Worm (Caenorhabditis elegans) whole organism, late embryonic: ENCODE measurements around the gene Y43F8B.2.

ENCODE experiments used
- C08G9.2 ChIP-seq: sonication (generic microtip); optimal IDR thresholded peaks from 2 replicates; lab custom pipeline; 2016; ENCODE audit warnings: mild to moderate bottlenecking, missing genetic modification characterization, moderate library complexity, missing compliant biosample characterization
- F13H6.1 ChIP-seq: sonication (generic microtip); optimal IDR thresholded peaks from 2 replicates; lab custom pipeline; 2016; ENCODE audit warnings: missing genetic modification characterization, missing compliant biosample characterization
- K02D7.2 ChIP-seq: sonication (generic microtip); optimal IDR thresholded peaks from 2 replicates; lab custom pipeline; 2017; ENCODE audit warnings: mild to moderate bottlenecking, missing genetic modification characterization, missing compliant biosample characterization
- K09A11.1 ChIP-seq: sonication (generic microtip); optimal IDR thresholded peaks from 2 replicates; lab custom pipeline; 2017; ENCODE audit warnings: antibody characterized with exemption, mild to moderate bottlenecking, missing genetic modification characterization, missing compliant biosample characterization; ENCODE audit not compliant: insufficient read depth
- ama-1 ChIP-seq: fragments of 150-350 bp; optimal IDR thresholded peaks from 2 replicates; lab custom pipeline; 2014
- ceh-14 ChIP-seq: sonication (generic microtip); optimal IDR thresholded peaks from 2 replicates; lab custom pipeline; 2016; ENCODE audit warnings: missing genotype, missing genetic modification characterization, missing compliant biosample characterization
- ceh-19 ChIP-seq: fragments of 200-800 bp; sonication (Bioruptor generic); optimal IDR thresholded peaks from 2 replicates; lab custom pipeline; 2018; ENCODE audit warnings: mild to moderate bottlenecking, missing genetic modification characterization, missing compliant biosample characterization
- ceh-22 ChIP-seq: sonication (generic microtip); optimal IDR thresholded peaks from 2 replicates; lab custom pipeline; 2017; ENCODE audit warnings: missing biosample characterization, missing genetic modification characterization
- ceh-30 ChIP-seq: fragments of 150-350 bp; optimal IDR thresholded peaks from 2 replicates; lab custom pipeline; 2014; ENCODE audit warnings: missing biosample characterization, missing genetic modification characterization
- ceh-31 ChIP-seq: sonication (generic microtip); optimal IDR thresholded peaks from 2 replicates; lab custom pipeline; 2016; ENCODE audit warnings: missing genetic modification characterization, missing compliant biosample characterization
- ceh-34 ChIP-seq: sonication (generic microtip); optimal IDR thresholded peaks from 2 replicates; lab custom pipeline; 2016; ENCODE audit warnings: mild to moderate bottlenecking, missing genetic modification characterization, missing compliant biosample characterization
- ceh-6 ChIP-seq: fragments of 200-800 bp; sonication (Bioruptor generic); optimal IDR thresholded peaks from 2 replicates; lab custom pipeline; 2018; ENCODE audit warnings: mild to moderate bottlenecking, missing genetic modification characterization, missing compliant biosample characterization
- che-1 ChIP-seq: sonication (generic microtip); optimal IDR thresholded peaks from 2 replicates; lab custom pipeline; 2016; ENCODE audit warnings: mild to moderate bottlenecking, missing genetic modification characterization, missing compliant biosample characterization
- dmd-4 ChIP-seq: sonication (generic microtip); optimal IDR thresholded peaks from 2 replicates; lab custom pipeline; 2016; ENCODE audit warnings: borderline replicate concordance, missing genetic modification characterization, missing compliant biosample characterization
- dve-1 ChIP-seq: sonication (generic microtip); optimal IDR thresholded peaks from 2 replicates; lab custom pipeline; 2017; ENCODE audit warnings: antibody characterized with exemption, mild to moderate bottlenecking, missing genetic modification characterization, missing compliant biosample characterization
- ets-4 ChIP-seq: sonication (generic microtip); optimal IDR thresholded peaks from 2 replicates; lab custom pipeline; 2016; ENCODE audit warnings: missing genetic modification characterization, missing compliant biosample characterization
- eyg-1 ChIP-seq: sonication (generic microtip); optimal IDR thresholded peaks from 2 replicates; lab custom pipeline; 2016; ENCODE audit warnings: missing genotype, missing genetic modification characterization, missing compliant biosample characterization
- fkh-10 ChIP-seq: fragments of 150-350 bp; optimal IDR thresholded peaks from 2 replicates; lab custom pipeline; 2014; ENCODE audit warnings: missing biosample characterization, missing genetic modification reagents, missing genetic modification characterization
- fkh-6 ChIP-seq: sonication (generic microtip); optimal IDR thresholded peaks from 2 replicates; lab custom pipeline; 2016; ENCODE audit warnings: missing genetic modification characterization, missing compliant biosample characterization
- gmeb-2 ChIP-seq: sonication (generic microtip); optimal IDR thresholded peaks from 2 replicates; lab custom pipeline; 2016; ENCODE audit warnings: missing genetic modification characterization, inconsistent platforms, missing compliant biosample characterization
- hlh-13 ChIP-seq: fragments of 200-800 bp; sonication (Bioruptor generic); optimal IDR thresholded peaks from 2 replicates; lab custom pipeline; 2018; ENCODE audit warnings: mild to moderate bottlenecking, missing genetic modification characterization, missing compliant biosample characterization
- hlh-15 ChIP-seq: sonication (generic microtip); optimal IDR thresholded peaks from 2 replicates; lab custom pipeline; 2016; ENCODE audit warnings: missing genetic modification characterization, missing compliant biosample characterization
- hlh-30 ChIP-seq: sonication (generic microtip); optimal IDR thresholded peaks from 2 replicates; lab custom pipeline; 2017; ENCODE audit warnings: antibody characterized with exemption, missing genetic modification characterization, missing compliant biosample characterization; ENCODE audit not compliant: insufficient read depth
- hlh-8 ChIP-seq: sonication (generic microtip); optimal IDR thresholded peaks from 2 replicates; lab custom pipeline; 2016; ENCODE audit warnings: missing genotype, missing genetic modification characterization, missing compliant biosample characterization
- lin-11 ChIP-seq: fragments of 200-800 bp; sonication (Bioruptor generic); optimal IDR thresholded peaks from 2 replicates; lab custom pipeline; 2018; ENCODE audit warnings: mild to moderate bottlenecking, missing genetic modification characterization, missing compliant biosample characterization
- nhr-11 ChIP-seq: fragments of 150-350 bp; optimal IDR thresholded peaks from 2 replicates; lab custom pipeline; 2014; ENCODE audit warnings: missing biosample characterization, missing genetic modification characterization
- nhr-232 ChIP-seq: sonication (generic microtip); optimal IDR thresholded peaks from 2 replicates; lab custom pipeline; 2016; ENCODE audit warnings: missing genetic modification characterization, missing compliant biosample characterization
- npax-4 ChIP-seq: sonication (generic microtip); optimal IDR thresholded peaks from 2 replicates; lab custom pipeline; 2016; ENCODE audit warnings: missing genetic modification characterization, missing compliant biosample characterization
- odd-2 ChIP-seq: sonication (generic microtip); optimal IDR thresholded peaks from 2 replicates; lab custom pipeline; 2017; ENCODE audit warnings: antibody characterized with exemption, mild to moderate bottlenecking, missing genetic modification characterization, missing compliant biosample characterization
- pag-3 ChIP-seq: sonication (generic microtip); optimal IDR thresholded peaks from 2 replicates; lab custom pipeline; 2016; ENCODE audit warnings: missing compliant biosample characterization, missing genetic modification characterization, borderline replicate concordance
- pax-1 ChIP-seq: fragments of 150-350 bp; optimal IDR thresholded peaks from 2 replicates; lab custom pipeline; 2014; ENCODE audit warnings: missing biosample characterization, missing genetic modification characterization
- pha-4 ChIP-seq: fragments of 150-350 bp; optimal IDR thresholded peaks from 2 replicates; lab custom pipeline; 2018; ENCODE audit warnings: missing biosample characterization, missing genetic modification reagents, missing genetic modification characterization
- pqm-1 ChIP-seq: sonication (generic microtip); optimal IDR thresholded peaks from 2 replicates; lab custom pipeline; 2016; ENCODE audit warnings: missing genetic modification characterization, missing compliant biosample characterization
- sdc-2 ChIP-seq: sonication (generic microtip); optimal IDR thresholded peaks from 2 replicates; lab custom pipeline; 2016; ENCODE audit warnings: missing genotype, missing genetic modification characterization, missing compliant biosample characterization
- sox-2 ChIP-seq: fragments of 200-800 bp; sonication (Bioruptor generic); IDR thresholded peaks from 2 replicates; pipeline ENCODE4 v1.3.6; 2022; ENCODE audit warnings: missing genetic modification reagents, missing genetic modification characterization, missing compliant biosample characterization
- sox-4 ChIP-seq: sonication (generic microtip); optimal IDR thresholded peaks from 2 replicates; lab custom pipeline; 2017; ENCODE audit warnings: mild to moderate bottlenecking, missing genetic modification characterization, inconsistent platforms, missing compliant biosample characterization
- unc-55 ChIP-seq: sonication (generic microtip); optimal IDR thresholded peaks from 2 replicates; lab custom pipeline; 2017; ENCODE audit warnings: missing biosample characterization, missing genetic modification reagents, missing genetic modification characterization

Y43F8B.2 gene

ce11 chrV:19501389-19501788 is 31.5 kb downstream of the Y43F8B.2 start:
- TF ChIP-seq pqm-1 (tag; lab: Kevin White, UChicago): no peak
- TF ChIP-seq hlh-8 (tag; lab: Kevin White, UChicago): no peak
- TF ChIP-seq hlh-13 (GFP tag; lab: Kevin White, UChicago): no peak
- no peak for TF ChIP-seq ets-4 (tag; lab: Kevin White, UChicago)
- no peak for TF ChIP-seq dve-1 (tag; lab: Kevin White, UChicago)
- no peak for TF ChIP-seq F13H6.1
- no peak for TF ChIP-seq pag-3 (tag; lab: Kevin White, UChicago)
- TF ChIP-seq unc-55 (GFP tag; lab: Kevin White, UChicago): no peak
- TF ChIP-seq ama-1 (lab: Kevin White, UChicago): no peak
- TF ChIP-seq gmeb-2 (tag; lab: Kevin White, UChicago): no peak
- TF ChIP-seq, all 69 proteins: peak for 0

- TF ChIP-seq K09A11.1 (tag; lab: Kevin White, UChicago): no peak
- no peak for TF ChIP-seq C08G9.2 (tag; lab: Kevin White, UChicago)
- TF ChIP-seq dmd-4 (tag; lab: Kevin White, UChicago): no peak
- TF ChIP-seq sox-2 (GFP tag; lab: Robert Waterston, UW): no peak
- TF ChIP-seq F13H6.1: no peak
- no peak for TF ChIP-seq che-1 (tag; lab: Kevin White, UChicago)
- TF ChIP-seq fkh-10: no peak
- TF ChIP-seq lin-11 (tag; lab: Kevin White, UChicago): no peak
- TF ChIP-seq ceh-19 (GFP tag; lab: Kevin White, UChicago): no peak
- TF ChIP-seq ceh-22 (tag; lab: Kevin White, UChicago): no peak
- TF ChIP-seq pha-4 (tag; lab: Kevin White, UChicago): no peak
- no peak for TF ChIP-seq dve-1 (tag; lab: Kevin White, UChicago)
These were observed 35.8 kb downstream of the Y43F8B.2 start for ce11 chrV:19497087-19497486.

- TF ChIP-seq sox-2 (GFP tag; lab: Robert Waterston, UW) (no peak), fkh-6 (tag; lab: Kevin White, UChicago) (no peak), hlh-30 (tag; lab: Kevin White, UChicago) (no peak), nhr-11 (tag; lab: Kevin White, UChicago) (no peak), ceh-34 (tag; lab: Kevin White, UChicago) (no peak), gmeb-2 (tag; lab: Kevin White, UChicago) (no peak), ceh-6 (GFP tag; lab: Kevin White, UChicago) (no peak), ceh-30 (tag; lab: Kevin White, UChicago) (no peak), ceh-14 (no peak)
These were observed 37.3 kb downstream of the Y43F8B.2 start, which contains the start of gene scl-21 for ce11 chrV:19495587-19495986. Gene scl-21 (minus strand): TSS chrV:19495687.

ce11 chrV:19495145-19495544 is 37.8 kb downstream of the Y43F8B.2 start:
- TF ChIP-seq nhr-232 (tag; lab: Kevin White, UChicago): no peak
- no peak for TF ChIP-seq eyg-1 (tag; lab: Kevin White, UChicago)
- no peak for TF ChIP-seq K02D7.2 (tag; lab: Kevin White, UChicago)
- TF ChIP-seq ceh-22 (tag; lab: Kevin White, UChicago): no peak
- TF ChIP-seq sdc-2 (tag; lab: Kevin White, UChicago): no peak
- TF ChIP-seq sox-4 (tag; lab: Kevin White, UChicago): no peak
- no peak for TF ChIP-seq ceh-14
- TF ChIP-seq ama-1 (lab: Kevin White, UChicago): no peak
- TF ChIP-seq hlh-15 (tag; lab: Kevin White, UChicago): no peak

- TF ChIP-seq sdc-2 (tag; lab: Kevin White, UChicago): no peak
- TF ChIP-seq odd-2 (tag; lab: Kevin White, UChicago): no peak
- no peak for TF ChIP-seq ceh-31 (tag; lab: Kevin White, UChicago)
- no peak for TF ChIP-seq pha-4 (tag; lab: Kevin White, UChicago)
- TF ChIP-seq npax-4 (tag; lab: Kevin White, UChicago): no peak
- TF ChIP-seq che-1 (tag; lab: Kevin White, UChicago): no peak
- TF ChIP-seq pag-3 (tag; lab: Kevin White, UChicago): no peak
- TF ChIP-seq dmd-4 (tag; lab: Kevin White, UChicago): no peak
- TF ChIP-seq pax-1 (tag; lab: Kevin White, UChicago): no peak
These were observed 41.6 kb downstream of the Y43F8B.2 start, which contains the start of gene Y43F8B.29 for ce11 chrV:19491302-19491701. Gene Y43F8B.29 (plus strand): TSS chrV:19491602.
